Fruit fly (Drosophila melanogaster) whole organism, embryonic: Measurements from ENCODE around the gene CG34179.

Experiments
- Asciz ChIP-seq: fragments of 200-800 bp; sonication (Bioruptor generic); optimal IDR thresholded peaks from 2 replicates; lab custom pipeline; 2017; ENCODE audit warnings: missing biosample characterization, mild to moderate bottlenecking, missing genetic modification characterization, missing genetic modification reagents
- CG16815 ChIP-seq: fragments of 200-800 bp; sonication (Bioruptor generic); optimal IDR thresholded peaks from 3 replicates; lab custom pipeline; 2017; ENCODE audit warnings: missing biosample characterization, mild to moderate bottlenecking, missing genetic modification characterization
- CG4707 ChIP-seq: fragments of 200-800 bp; sonication (Bioruptor generic); optimal IDR thresholded peaks from 2 replicates; lab custom pipeline; 2018; ENCODE audit warnings: missing biosample characterization, mild to moderate bottlenecking, missing genetic modification characterization, moderate library complexity
- CG5180 ChIP-seq: fragments of 200-800 bp; sonication (Bioruptor generic); optimal IDR thresholded peaks from 3 replicates; lab custom pipeline; 2017; ENCODE audit warnings: missing biosample characterization, missing genetic modification characterization, mild to moderate bottlenecking, moderate library complexity, missing genetic modification reagents
- CG6683 ChIP-seq: fragments of 200-800 bp; sonication (Bioruptor generic); optimal IDR thresholded peaks from 2 replicates; lab custom pipeline; 2017; ENCODE audit warnings: missing biosample characterization, mild to moderate bottlenecking, missing genetic modification characterization, missing genetic modification reagents
- CG9876 ChIP-seq: fragments of 200-800 bp; sonication (Bioruptor generic); optimal IDR thresholded peaks from 2 replicates; lab custom pipeline; 2016; ENCODE audit warnings: missing biosample characterization, missing genetic modification characterization
- az2 ChIP-seq: fragments of 200-800 bp; sonication (Bioruptor generic); optimal IDR thresholded peaks from 3 replicates; lab custom pipeline; 2016; ENCODE audit warnings: missing biosample characterization, missing genetic modification characterization
- crc ChIP-seq: fragments of 200-800 bp; sonication (Bioruptor generic); optimal IDR thresholded peaks from 2 replicates; lab custom pipeline; 2016; ENCODE audit warnings: missing biosample characterization, missing genetic modification characterization
- psq ChIP-seq: fragments of 200-800 bp; sonication (Bioruptor generic); optimal IDR thresholded peaks from 2 replicates; lab custom pipeline; 2017; ENCODE audit warnings: missing biosample characterization, missing genetic modification characterization
- run ChIP-seq: fragments of 200-800 bp; sonication (Bioruptor generic); optimal IDR thresholded peaks from 3 replicates; lab custom pipeline; 2018; ENCODE audit warnings: missing biosample characterization, mild to moderate bottlenecking, missing genetic modification characterization
- scrt ChIP-seq: fragments of 200-800 bp; sonication (Bioruptor generic); optimal IDR thresholded peaks from 2 replicates; lab custom pipeline; 2018; ENCODE audit warnings: missing biosample characterization, mild to moderate bottlenecking, missing genetic modification characterization, moderate library complexity
- shn ChIP-seq: fragments of 200-800 bp; sonication (Bioruptor generic); optimal IDR thresholded peaks from 3 replicates; lab custom pipeline; 2016; ENCODE audit warnings: missing biosample characterization, missing genetic modification characterization
- usp ChIP-seq: fragments of >200 bp; optimal IDR thresholded peaks from 2 replicates; lab custom pipeline; 2017; ENCODE audit warnings: missing biosample characterization, missing genetic modification characterization

- no peak for TF ChIP-seq CG9876 (GFP tag; lab: Kevin White, UChicago)
- no peak for TF ChIP-seq az2
- no peak for TF ChIP-seq Asciz
- TF ChIP-seq run (tag; lab: Kevin White, UChicago), result no peak
- no peak for TF ChIP-seq psq (GFP tag; lab: Kevin White, UChicago)
- no peak for TF ChIP-seq usp
- no peak for TF ChIP-seq shn (GFP tag; lab: Kevin White, UChicago)
- no peak for TF ChIP-seq CG5180 (GFP tag; lab: Kevin White, UChicago)
- no peak for TF ChIP-seq CG16815 (GFP tag; lab: Kevin White, UChicago)
- TF ChIP-seq CG6683 (GFP tag; lab: Kevin White, UChicago), result no peak
- no peak for TF ChIP-seq CG4707
- TF ChIP-seq scrt (GFP tag; lab: Kevin White, UChicago), result no peak
- no peak for TF ChIP-seq crc (GFP tag; lab: Kevin White, UChicago)
Measured at dm6 chr2L:5998383-5998782, 50.1 kb downstream of the CG34179 start.
